Worm (Caenorhabditis elegans) whole organism, L4 larva: ENCODE results near the gene C30E1.4.

Experiments used
- Y5F2A.4 ChIP-seq: fragments of 200-800 bp; sonication (Bioruptor generic); optimal IDR thresholded peaks from 2 replicates; lab custom pipeline; 2018; ENCODE audit warnings: mild to moderate bottlenecking, missing genetic modification characterization, missing compliant biosample characterization
- aha-1 ChIP-seq: fragments of 150-350 bp; peaks from one replicate; lab custom pipeline; 2014; ENCODE audit warnings: missing biosample characterization, missing genetic modification characterization
- aly-2 ChIP-seq: sonication (generic microtip); optimal IDR thresholded peaks from 2 replicates; lab custom pipeline; 2018; ENCODE audit warnings: missing biosample characterization, missing genetic modification characterization
- ceh-44 ChIP-seq: fragments of 200-800 bp; sonication (Bioruptor generic); IDR thresholded peaks from 2 replicates; pipeline ENCODE4 v1.3.6; 2022; ENCODE audit warnings: missing genetic modification reagents, missing genetic modification characterization, missing compliant biosample characterization
- ces-1 ChIP-seq: fragments of 150-350 bp; sonication (generic microtip); optimal IDR thresholded peaks from 4 replicates; lab custom pipeline; 2014; ENCODE audit warnings: missing biosample characterization, missing genetic modification reagents, missing genetic modification characterization
- dpl-1 ChIP-seq: fragments of 150-350 bp; optimal IDR thresholded peaks from 2 replicates; lab custom pipeline; 2014; ENCODE audit warnings: missing biosample characterization, missing genetic modification reagents, missing genetic modification characterization
- fkh-10 ChIP-seq: fragments of 150-350 bp; optimal IDR thresholded peaks from 2 replicates; lab custom pipeline; 2014; ENCODE audit warnings: missing biosample characterization, missing genetic modification reagents, missing genetic modification characterization
- hlh-11 ChIP-seq: fragments of 200-800 bp; sonication (Bioruptor generic); optimal IDR thresholded peaks from 2 replicates; lab custom pipeline; 2018; ENCODE audit warnings: mild to moderate bottlenecking, missing genetic modification characterization, missing compliant biosample characterization
- lin-39 ChIP-seq: fragments of 150-350 bp; optimal IDR thresholded peaks from 2 replicates; lab custom pipeline; 2014; ENCODE audit warnings: missing biosample characterization, missing genetic modification reagents, missing genetic modification characterization
- pqm-1 ChIP-seq: sonication (generic microtip); optimal IDR thresholded peaks from 2 replicates; lab custom pipeline; 2017; ENCODE audit warnings: missing biosample characterization, missing genetic modification characterization
- snpc-1.2 ChIP-seq: fragments of 200-800 bp; sonication (Bioruptor generic); IDR thresholded peaks from 2 replicates; pipeline ENCODE4 v1.3.6; 2022; ENCODE audit warnings: missing genetic modification reagents, missing genetic modification characterization, missing compliant biosample characterization
- zag-1 ChIP-seq: fragments of 150-350 bp; optimal IDR thresholded peaks from 2 replicates; lab custom pipeline; 2014; ENCODE audit warnings: missing biosample characterization, missing genetic modification characterization
- zfp-3 ChIP-seq: fragments of 200-800 bp; sonication (Bioruptor generic); conservative IDR thresholded peaks from 2 replicates; pipeline ENCODE4 v1.3.6; 2022; ENCODE audit warnings: missing genetic modification reagents, missing genetic modification characterization, missing compliant biosample characterization
- ztf-7 ChIP-seq: fragments of 150-350 bp; optimal IDR thresholded peaks from 2 replicates; lab custom pipeline; 2014; ENCODE audit warnings: missing biosample characterization, missing genetic modification characterization

DNA sequence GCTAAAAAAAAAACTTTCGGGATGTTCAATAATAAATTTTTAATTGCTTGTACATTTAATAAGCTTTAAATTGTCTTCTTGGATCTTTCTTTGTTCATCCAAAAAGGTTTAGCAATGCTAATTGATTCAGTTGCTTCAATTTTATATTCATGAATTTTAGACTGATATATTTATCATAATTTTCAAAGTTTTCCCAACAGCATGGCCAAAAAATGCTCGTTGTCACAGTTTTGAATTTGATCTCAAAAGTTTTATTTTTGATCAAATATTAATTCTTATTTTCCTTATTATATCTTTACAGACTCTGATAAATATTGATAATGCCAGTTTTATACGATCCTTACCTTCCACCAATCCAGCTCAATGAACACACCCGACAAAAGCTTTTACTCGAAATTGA is 2.2 kb upstream of the C30E1.4 start, which contains the start of gene fbxb-114:
- no peak for TF ChIP-seq hlh-11 (tag; lab: Kevin White, UChicago)
- no peak for TF ChIP-seq lin-39 (tag; lab: Kevin White, UChicago)
- no peak for TF ChIP-seq ztf-7
- TF ChIP-seq aly-2 (tag; lab: Kevin White, UChicago): no peak
- TF ChIP-seq pqm-1 (tag; lab: Kevin White, UChicago): no peak
- TF ChIP-seq zag-1 (tag; lab: Kevin White, UChicago): no peak
- TF ChIP-seq Y5F2A.4 (GFP tag; lab: Kevin White, UChicago): no peak
- no peak for TF ChIP-seq ces-1 (GFP tag; lab: Kevin White, UChicago)
- TF ChIP-seq dpl-1 (GFP tag; lab: Kevin White, UChicago): no peak
- no peak for TF ChIP-seq fkh-10 (GFP tag; lab: Kevin White, UChicago)
- TF ChIP-seq aha-1 (tag; lab: Kevin White, UChicago): no peak
- TF ChIP-seq zfp-3 (GFP tag; lab: Robert Waterston, UW): no peak
- no peak for TF ChIP-seq snpc-1.2 (GFP tag; lab: Robert Waterston, UW)
- no peak for TF ChIP-seq ceh-44
